Fruit fly (Drosophila melanogaster): ENCODE measurements around the gene Adk2.

Gene Adk2

DNA sequence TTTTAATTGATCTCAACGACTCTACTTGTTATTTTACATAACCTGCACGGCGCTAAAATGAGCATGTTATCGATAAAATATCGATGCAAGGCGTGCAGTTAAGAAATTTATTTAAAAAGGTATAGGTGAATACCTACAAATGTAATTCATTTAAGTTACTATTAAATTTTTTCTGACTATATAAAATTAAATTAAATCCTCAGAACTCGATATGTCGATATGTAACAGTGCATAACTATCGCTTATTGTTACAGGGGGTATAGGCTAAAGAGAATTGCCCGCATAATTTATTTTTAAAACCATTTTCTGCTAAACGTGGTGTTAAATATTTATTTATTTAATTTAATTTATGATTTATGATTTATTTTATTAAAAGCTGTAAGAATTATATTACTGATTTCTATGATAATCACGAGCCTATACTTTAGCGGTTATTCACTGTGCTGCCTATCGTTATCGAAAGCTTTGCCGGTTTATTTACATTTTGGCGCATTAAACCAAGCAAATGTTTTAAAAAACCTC lies 4.6 kb downstream of the Adk2 start, which contains the start of the genes mRpL20 and Icmt (continued):
- TF ChIP-seq cas (GFP tag; IDR thresholded peaks at IDR 0.05) (peak; percentile 92), CG3407 (GFP tag; optimal IDR thresholded peaks at IDR 0.05) (peak; percentile 88), Bgb (GFP tag; IDR thresholded peaks at IDR 0.05; ENCODE audit: partially characterized antibody) (peak; percentile 77), Doc3 (GFP tag; IDR thresholded peaks at IDR 0.05; ENCODE audit: partially characterized antibody) (peak; percentile 72), CG10979 (tag; optimal IDR thresholded peaks at IDR 0.05) (peak; percentile 81), Spps (tag; optimal IDR thresholded peaks at IDR 0.05) (peak; percentile 74), shn (GFP tag; optimal IDR thresholded peaks at IDR 0.05) (no peak), Meics (GFP tag; optimal IDR thresholded peaks at IDR 0.05) (peak; percentile 85), NK7.1 (GFP tag; optimal IDR thresholded peaks at IDR 0.05) (no peak), CG11093 (GFP tag; IDR thresholded peaks at IDR 0.05) (peak; percentile 94), Lpt (GFP tag; optimal IDR thresholded peaks at IDR 0.05) (no peak), CG13296 (GFP tag; optimal IDR thresholded peaks at IDR 0.05) (peak; percentile 85), ham (GFP tag; IDR thresholded peaks at IDR 0.05) (peak; percentile 90), disco-r (GFP tag; optimal IDR thresholded peaks at IDR 0.05) (no peak), tup (GFP tag; optimal IDR thresholded peaks at IDR 0.05) (peak; percentile 67), CG3995 (GFP tag; optimal IDR thresholded peaks at IDR 0.05) (peak; percentile 32), CoRest (tag; optimal IDR thresholded peaks at IDR 0.05) (peak; percentile 97), CG33213 (GFP tag; optimal IDR thresholded peaks at IDR 0.05) (peak; percentile 20), bab2 (GFP tag; optimal IDR thresholded peaks at IDR 0.05) (peak; percentile 36), HmgZ (tag; optimal IDR thresholded peaks at IDR 0.05) (peak; percentile 94), CG10274 (GFP tag; optimal IDR thresholded peaks at IDR 0.05) (peak; percentile 52), ci (GFP tag; IDR thresholded peaks at IDR 0.05) (peak; percentile 94), CG14014 (GFP tag; IDR thresholded peaks at IDR 0.05) (peak; percentile 92), CG10209 (GFP tag; optimal IDR thresholded peaks at IDR 0.05) (peak; percentile 94), yki (optimal IDR thresholded peaks at IDR 0.05) (no peak), CG7963 (GFP tag; IDR thresholded peaks at IDR 0.05; ENCODE audit: partially characterized antibody) (peak; percentile 73; the same call in 2 of the 3 replicates), CG8478 (optimal IDR thresholded peaks at IDR 0.05) (no peak), hb (GFP tag; IDR thresholded peaks at IDR 0.05; ENCODE audit: partially characterized antibody) (peak; percentile 81), NFAT (GFP tag; IDR thresholded peaks at IDR 0.05) (peak; percentile 93), row (GFP tag; IDR thresholded peaks at IDR 0.05) (peak; percentile 99), CG15696 (tag; optimal IDR thresholded peaks at IDR 0.05) (peak; percentile 66), Med (GFP tag) (peak; percentile 82), Mad (GFP tag; optimal IDR thresholded peaks at IDR 0.05) (peak; percentile 41), ranshi (GFP tag; IDR thresholded peaks at IDR 0.05) (peak; percentile 96), CG6254 (GFP tag; optimal IDR thresholded peaks at IDR 0.05) (peak; percentile 49), tin (GFP tag; optimal IDR thresholded peaks at IDR 0.05) (peak; percentile 69), CG15514 (GFP tag; optimal IDR thresholded peaks at IDR 0.05) (peak; percentile 74), CG7987 (GFP tag; optimal IDR thresholded peaks at IDR 0.05) (peak; percentile 28), CG11560 (tag; IDR thresholded peaks at IDR 0.05) (peak; percentile 91), CG17912 (GFP tag; optimal IDR thresholded peaks at IDR 0.05) (no peak), lov (optimal IDR thresholded peaks at IDR 0.05) (no peak), lov (GFP tag; IDR thresholded peaks at IDR 0.05) (peak; percentile 91), CG10654 (GFP tag; optimal IDR thresholded peaks at IDR 0.05) (peak; percentile 76), tll (GFP tag; optimal IDR thresholded peaks at IDR 0.05) (no peak), CG30403 (GFP tag; optimal IDR thresholded peaks at IDR 0.05) (peak; percentile 93), Ets97D (GFP tag; optimal IDR thresholded peaks at IDR 0.05) (peak; percentile 55), CG4360 (GFP tag; IDR thresholded peaks at IDR 0.05) (peak; percentile 79), zfh1 (GFP tag; IDR thresholded peaks at IDR 0.05) (peak; percentile 97), Lhr (GFP tag; optimal IDR thresholded peaks at IDR 0.05) (peak; percentile 60), nerfin-2 (GFP tag; IDR thresholded peaks at IDR 0.05; ENCODE audit: partially characterized antibody) (peak; percentile 92), CG30020 (tag; optimal IDR thresholded peaks at IDR 0.05) (peak; percentile 71)
